Worm (Caenorhabditis elegans): ENCODE data around the gene slc-36.5.

slc-36.5 gene

ce11 chrII:6836762-6837566 is 39.9 kb downstream of the slc-36.5 start:
- TF ChIP-seq dve-1 (tag; optimal IDR thresholded peaks at IDR 0.05; ENCODE audit: insufficient read depth), result peak; percentile 51
- no peak for TF ChIP-seq unc-39 (tag; optimal IDR thresholded peaks at IDR 0.05)
- no peak for TF ChIP-seq vab-7 (GFP tag; IDR thresholded peaks at IDR 0.05)
- no peak for TF ChIP-seq tra-1 (GFP tag; IDR thresholded peaks at IDR 0.05)
- peak in 1 of 2 experiments; percentile 60 for TF ChIP-seq unc-62 (GFP tag; optimal IDR thresholded peaks at IDR 0.05 in 1 of 2)
- TF ChIP-seq unc-62 (tag; optimal IDR thresholded peaks at IDR 0.05), result no peak
- TF ChIP-seq nhr-28 (tag; optimal IDR thresholded peaks at IDR 0.05), result peak; percentile 28
- TF ChIP-seq dmd-6 (GFP tag; IDR thresholded peaks at IDR 0.05), result peak; percentile 51; the same call in 1 of the 2 replicates
- no peak for TF ChIP-seq ceh-44 (GFP tag; IDR thresholded peaks at IDR 0.05)
- no peak for TF ChIP-seq zfp-3 (GFP tag; conservative IDR thresholded peaks at IDR 0.05)
- TF ChIP-seq skn-1 (tag; optimal IDR thresholded peaks at IDR 0.05), result no peak
- TF ChIP-seq php-3 (GFP tag; IDR thresholded peaks at IDR 0.05), result 0 out of 2 replicates have a peak, but pooled peaks have one; percentile 47
- no peak for TF ChIP-seq nhr-25 (tag; optimal IDR thresholded peaks at IDR 0.05; ENCODE audit: borderline replicate concordance, insufficient read depth)
- TF ChIP-seq nhr-10 (tag; optimal IDR thresholded peaks at IDR 0.05), result no peak
- TF ChIP-seq unc-130 (GFP tag; optimal IDR thresholded peaks at IDR 0.05), result no peak
- no peak for TF ChIP-seq madf-9 (GFP tag; conservative IDR thresholded peaks at IDR 0.05)
- no peak for TF ChIP-seq nhr-77 (tag; optimal IDR thresholded peaks at IDR 0.05)
- no peak for TF ChIP-seq lin-1 (GFP tag; IDR thresholded peaks at IDR 0.05)
- no peak for TF ChIP-seq lsy-2 (tag; optimal IDR thresholded peaks at IDR 0.05)
- no peak for TF ChIP-seq mep-1 (tag; optimal IDR thresholded peaks at IDR 0.05)
- TF ChIP-seq ceh-82 (tag; optimal IDR thresholded peaks at IDR 0.05), result no peak
- TF ChIP-seq aha-1 (tag), result peak; percentile 1
- no peak for TF ChIP-seq cey-2 (tag; optimal IDR thresholded peaks at IDR 0.05; ENCODE audit: borderline replicate concordance, insufficient read depth)
- TF ChIP-seq tag-97 (GFP tag; IDR thresholded peaks at IDR 0.05), result no peak
- no peak for TF ChIP-seq nhr-41 (GFP tag; IDR thresholded peaks at IDR 0.05)
- no peak for TF ChIP-seq ztf-11 (tag; optimal IDR thresholded peaks at IDR 0.05)
- no peak for TF ChIP-seq mdt-29 (GFP tag; IDR thresholded peaks at IDR 0.05)
- TF ChIP-seq F10B5.3 (tag; optimal IDR thresholded peaks at IDR 0.05), result no peak
- no peak for TF ChIP-seq daf-16 (GFP tag; optimal IDR thresholded peaks at IDR 0.05)
- peak; percentile 25 for TF ChIP-seq daf-16 (tag; optimal IDR thresholded peaks at IDR 0.05)
- TF ChIP-seq ceh-20 (GFP tag; IDR thresholded peaks at IDR 0.05), result no peak
- TF ChIP-seq Y75B8A.6 (GFP tag; IDR thresholded peaks at IDR 0.05), result no peak
- no peak for TF ChIP-seq zip-2 (tag; optimal IDR thresholded peaks at IDR 0.05)
- no peak for TF ChIP-seq F26F4.8 (GFP tag; conservative IDR thresholded peaks at IDR 0.05)
- no peak for TF ChIP-seq aly-2 (tag; optimal IDR thresholded peaks at IDR 0.05)
- TF ChIP-seq daf-12 (tag; optimal IDR thresholded peaks at IDR 0.05), result no peak
- TF ChIP-seq mxl-3 (GFP tag; optimal IDR thresholded peaks at IDR 0.05), result no peak
- no peak for TF ChIP-seq spr-1 (tag; optimal IDR thresholded peaks at IDR 0.05)
- TF ChIP-seq attf-4 (tag; optimal IDR thresholded peaks at IDR 0.05), result no peak
- no peak for TF ChIP-seq lin-13 (GFP tag; optimal IDR thresholded peaks at IDR 0.05)
- peak; percentile 16 for TF ChIP-seq nhr-6 (tag; optimal IDR thresholded peaks at IDR 0.05)
- TF ChIP-seq pqm-1 (tag; optimal IDR thresholded peaks at IDR 0.05), result peak; percentile 90
- TF ChIP-seq egl-27 (tag; optimal IDR thresholded peaks at IDR 0.05), result peak; percentile 76
- TF ChIP-seq T20F7.1 (GFP tag; optimal IDR thresholded peaks at IDR 0.05), result no peak
- no peak for TF ChIP-seq jun-1 (tag; optimal IDR thresholded peaks at IDR 0.05)
- TF ChIP-seq duxl-1 (tag; optimal IDR thresholded peaks at IDR 0.05; ENCODE audit: poor library complexity), result no peak
- no peak for TF ChIP-seq Y48G9A.11 (GFP tag; IDR thresholded peaks at IDR 0.05)
